Worm (Caenorhabditis elegans): Measurements from ENCODE around the gene rpl-9.

rpl-9 gene

ce11 chrIII:7584131-7584646 is 11.6 kb upstream of the rpl-9 start, which contains the start of gene cup-5 (continued):
- no peak for TF ChIP-seq alr-1 (tag; optimal IDR thresholded peaks at IDR 0.05; ENCODE audit: borderline replicate concordance)
- peak; percentile 32 for TF ChIP-seq C16A3.4 (tag; optimal IDR thresholded peaks at IDR 0.05)
- TF ChIP-seq tbx-2 (tag; optimal IDR thresholded peaks at IDR 0.05), result peak; percentile 14
- no peak for TF ChIP-seq pax-3 (tag; optimal IDR thresholded peaks at IDR 0.05)
- no peak for TF ChIP-seq lin-15B (tag; optimal IDR thresholded peaks at IDR 0.05)
- TF ChIP-seq egl-27 (tag; optimal IDR thresholded peaks at IDR 0.05), result no peak
- peak; percentile 54 to 60 for TF ChIP-seq efl-1 (optimal IDR thresholded peaks at IDR 0.05)
- TF ChIP-seq efl-1 (GFP tag; optimal IDR thresholded peaks at IDR 0.05 in 1 of 2), result peak; percentile 60 to 74
- no peak for TF ChIP-seq dsc-1 (tag; optimal IDR thresholded peaks at IDR 0.05)
- peak in 1 of 6 experiments; percentile 23 for TF ChIP-seq elt-3 (tag; optimal IDR thresholded peaks at IDR 0.05)
- TF ChIP-seq mep-1 (tag; optimal IDR thresholded peaks at IDR 0.05), result peak; percentile 55
- no peak for TF ChIP-seq hpl-2 (GFP tag; optimal IDR thresholded peaks at IDR 0.05)
- TF ChIP-seq rnt-1 (tag; optimal IDR thresholded peaks at IDR 0.05), result peak; percentile 38
- no peak for TF ChIP-seq ces-1 (GFP tag; optimal IDR thresholded peaks at IDR 0.05)
- no peak for TF ChIP-seq nhr-84 (tag; optimal IDR thresholded peaks at IDR 0.05)
- no peak for TF ChIP-seq ztf-4 (tag; optimal IDR thresholded peaks at IDR 0.05)
- TF ChIP-seq skn-1 (tag; optimal IDR thresholded peaks at IDR 0.05), result no peak
- no peak for TF ChIP-seq sptf-1 (tag; optimal IDR thresholded peaks at IDR 0.05)
- TF ChIP-seq ceh-90 (tag; optimal IDR thresholded peaks at IDR 0.05), result no peak
- no peak for TF ChIP-seq ztf-11 (tag; optimal IDR thresholded peaks at IDR 0.05)
- no peak for TF ChIP-seq lir-3 (tag; optimal IDR thresholded peaks at IDR 0.05; ENCODE audit: poor library complexity)
- TF ChIP-seq mdl-1 (tag; optimal IDR thresholded peaks at IDR 0.05), result no peak
- TF ChIP-seq lin-14 (GFP tag; optimal IDR thresholded peaks at IDR 0.05), result peak; percentile 44
- TF ChIP-seq nhr-20 (tag; optimal IDR thresholded peaks at IDR 0.05), result peak; percentile 26
- peak; percentile 5 to 35 (median 16) for TF ChIP-seq ceh-82 (tag; optimal IDR thresholded peaks at IDR 0.05)
- TF ChIP-seq nhr-90 (tag; optimal IDR thresholded peaks at IDR 0.05; ENCODE audit: poor library complexity), result peak; percentile 20
- no peak for TF ChIP-seq zip-4 (GFP tag; optimal IDR thresholded peaks at IDR 0.05)
- TF ChIP-seq fos-1 (tag; optimal IDR thresholded peaks at IDR 0.05), result no peak
- no peak for TF ChIP-seq Y116A8C.19 (tag; optimal IDR thresholded peaks at IDR 0.05; ENCODE audit: borderline replicate concordance)
- no peak for TF ChIP-seq snpc-4 (tag; optimal IDR thresholded peaks at IDR 0.05)
- no peak for TF ChIP-seq nhr-28 (tag; optimal IDR thresholded peaks at IDR 0.05)
- TF ChIP-seq nhr-12 (tag; optimal IDR thresholded peaks at IDR 0.05), result no peak
- TF ChIP-seq hlh-4 (tag; optimal IDR thresholded peaks at IDR 0.05), result no peak
- peak; percentile 49 for TF ChIP-seq nhr-71 (tag; optimal IDR thresholded peaks at IDR 0.05)
- no peak for TF ChIP-seq sup-37 (GFP tag; optimal IDR thresholded peaks at IDR 0.05)
- TF ChIP-seq mef-2 (tag; optimal IDR thresholded peaks at IDR 0.05), result no peak
- no peak for TF ChIP-seq unc-98 (GFP tag; IDR thresholded peaks at IDR 0.05)
- TF ChIP-seq F16B12.6 (tag; optimal IDR thresholded peaks at IDR 0.05), result peak; percentile 90
- no peak for TF ChIP-seq aha-1 (tag; optimal IDR thresholded peaks at IDR 0.05)
- TF ChIP-seq mab-9 (GFP tag; IDR thresholded peaks at IDR 0.05), result no peak
- no peak for TF ChIP-seq nhr-11 (tag; optimal IDR thresholded peaks at IDR 0.05)
- no peak for TF ChIP-seq grh-1 (GFP tag; IDR thresholded peaks at IDR 0.05)
- TF ChIP-seq pqm-1 (tag; optimal IDR thresholded peaks at IDR 0.05), result no peak
- TF ChIP-seq lin-13 (GFP tag; optimal IDR thresholded peaks at IDR 0.05), result no peak
- no peak for TF ChIP-seq elt-2 (tag; optimal IDR thresholded peaks at IDR 0.05)
- TF ChIP-seq isw-1 (GFP tag; IDR thresholded peaks at IDR 0.05), result no peak
